Worm (Caenorhabditis elegans) whole organism, L3 larva: ENCODE results near the gene hda-6.

Experiments used
- R02D3.7 ChIP-seq: fragments of 150-350 bp; optimal IDR thresholded peaks from 2 replicates; lab custom pipeline; 2014; ENCODE audit warnings: missing biosample characterization, missing genetic modification characterization
- aly-2 ChIP-seq: fragments of 150-350 bp; optimal IDR thresholded peaks from 2 replicates; lab custom pipeline; 2014; ENCODE audit warnings: missing biosample characterization, missing genetic modification characterization
- ceh-16 ChIP-seq: sonication (generic microtip); optimal IDR thresholded peaks from 2 replicates; lab custom pipeline; 2017; ENCODE audit warnings: missing biosample characterization, missing genetic modification characterization
- lin-15B ChIP-seq: fragments of 150-350 bp; optimal IDR thresholded peaks from 2 replicates; lab custom pipeline; 2014; ENCODE audit warnings: missing biosample characterization, missing genetic modification characterization
- mdl-1 ChIP-seq: fragments of 150-350 bp; optimal IDR thresholded peaks from 2 replicates; lab custom pipeline; 2014; ENCODE audit warnings: missing biosample characterization, missing genetic modification characterization
- nhr-237 ChIP-seq: fragments of 150-350 bp; optimal IDR thresholded peaks from 2 replicates; lab custom pipeline; 2014; ENCODE audit warnings: missing biosample characterization, missing genetic modification characterization
- nhr-28 ChIP-seq: fragments of 150-350 bp; optimal IDR thresholded peaks from 2 replicates; lab custom pipeline; 2014; ENCODE audit warnings: missing biosample characterization, missing genetic modification characterization
- tbx-2 ChIP-seq: sonication (generic microtip); optimal IDR thresholded peaks from 2 replicates; lab custom pipeline; 2016; ENCODE audit warnings: mild to moderate bottlenecking, missing genetic modification characterization, missing compliant biosample characterization
- unc-39 ChIP-seq: sonication (generic microtip); optimal IDR thresholded peaks from 4 replicates; lab custom pipeline; 2017; ENCODE audit warnings: missing biosample characterization, missing genetic modification characterization
- zag-1 ChIP-seq: fragments of 150-350 bp; optimal IDR thresholded peaks from 2 replicates; lab custom pipeline; 2014; ENCODE audit warnings: missing biosample characterization, missing genetic modification characterization
- ztf-11 ChIP-seq: fragments of 150-350 bp; optimal IDR thresholded peaks from 2 replicates; lab custom pipeline; 2014; ENCODE audit warnings: missing biosample characterization, missing genetic modification characterization
- ztf-4 ChIP-seq: fragments of 150-350 bp; optimal IDR thresholded peaks from 2 replicates; lab custom pipeline; 2014; ENCODE audit warnings: missing biosample characterization, missing genetic modification characterization

DNA sequence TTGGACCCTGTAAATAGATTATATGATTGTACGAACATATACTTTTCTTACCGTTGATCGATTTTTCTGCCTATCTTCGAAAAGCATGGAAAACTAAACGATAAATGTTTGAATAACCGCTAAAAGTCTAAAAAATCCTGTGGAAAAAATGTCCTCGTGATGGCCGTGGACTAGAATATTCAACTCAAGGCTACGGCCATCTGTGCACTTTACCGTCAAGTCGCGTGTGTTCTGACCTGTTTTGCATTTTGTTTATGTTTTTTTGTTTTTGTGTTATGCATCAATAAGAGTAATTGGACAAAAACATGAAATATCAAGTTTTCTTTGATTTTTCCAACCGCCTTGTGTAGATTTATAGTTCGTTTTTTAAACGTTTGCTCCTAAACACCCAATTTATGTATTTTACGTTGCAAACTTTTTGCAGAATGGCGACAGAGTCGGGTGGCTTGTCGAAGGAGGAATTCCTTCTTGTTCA lies at the start of gene hda-6, which contains the start of gene F41H10.4:
- no peak for TF ChIP-seq mdl-1
- no peak for TF ChIP-seq nhr-237 (tag; lab: Kevin White, UChicago)
- TF ChIP-seq tbx-2 (tag; lab: Kevin White, UChicago), result no peak
- no peak for TF ChIP-seq ceh-16 (tag; lab: Kevin White, UChicago)
- TF ChIP-seq ztf-4, result no peak
- no peak for TF ChIP-seq zag-1
- TF ChIP-seq R02D3.7 (tag; lab: Kevin White, UChicago), result no peak
- no peak for TF ChIP-seq aly-2 (tag; lab: Kevin White, UChicago)
- TF ChIP-seq ztf-11 (tag; lab: Kevin White, UChicago), result no peak
- TF ChIP-seq unc-39, result no peak
- TF ChIP-seq nhr-28 (tag; lab: Kevin White, UChicago), result no peak
- peak; percentile 93 for TF ChIP-seq lin-15B (tag; lab: Kevin White, UChicago)
